Worm (Caenorhabditis elegans): Measurements from ENCODE around the gene cdc-48.2.

The cdc-48.2 gene

DNA sequence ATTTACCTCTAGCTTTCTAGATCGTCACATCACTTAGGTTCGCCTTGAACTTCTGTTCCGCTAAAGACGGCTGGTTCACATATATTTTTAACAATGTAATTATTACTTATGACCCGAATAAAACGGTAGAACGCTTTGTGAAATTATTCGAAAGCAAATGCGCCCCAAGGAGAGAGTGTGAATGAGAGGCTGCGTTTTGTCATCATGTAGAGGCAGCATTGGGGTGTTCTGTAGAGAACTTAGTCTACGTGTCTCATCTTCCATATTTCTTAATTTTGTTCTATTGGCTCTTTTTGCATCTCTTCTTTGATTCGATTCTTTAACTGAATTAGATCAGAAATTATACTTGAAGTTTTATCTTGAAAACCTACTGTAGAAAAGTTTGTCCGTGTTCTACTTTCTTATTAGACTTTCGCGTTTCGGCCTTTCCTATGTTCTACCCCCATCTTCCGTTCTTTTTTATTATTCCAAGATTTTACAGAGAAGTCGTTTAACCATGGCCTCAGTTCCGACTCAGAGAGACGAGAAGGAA is at the start of gene cdc-48.2:
cdc-48.2 (plus strand) TSS at position 482 of the 532 bp plus-strand sequence.
- TF ChIP-seq daf-12 (tag; optimal IDR thresholded peaks at IDR 0.05) (no peak), skn-1 (tag; optimal IDR thresholded peaks at IDR 0.05) (peak; percentile 90), nhr-77 (tag; optimal IDR thresholded peaks at IDR 0.05) (no peak), nfya-1 (tag; optimal IDR thresholded peaks at IDR 0.05; ENCODE audit: insufficient read depth) (peak; percentile 27), ceh-82 (tag; optimal IDR thresholded peaks at IDR 0.05) (no peak), pha-4 (tag; optimal IDR thresholded peaks at IDR 0.05) (peak; percentile 2), ZK546.5 (tag; optimal IDR thresholded peaks at IDR 0.05) (no peak), mdl-1 (tag; optimal IDR thresholded peaks at IDR 0.05) (no peak), lin-15B (tag; optimal IDR thresholded peaks at IDR 0.05) (peak; percentile 34)

DNA sequence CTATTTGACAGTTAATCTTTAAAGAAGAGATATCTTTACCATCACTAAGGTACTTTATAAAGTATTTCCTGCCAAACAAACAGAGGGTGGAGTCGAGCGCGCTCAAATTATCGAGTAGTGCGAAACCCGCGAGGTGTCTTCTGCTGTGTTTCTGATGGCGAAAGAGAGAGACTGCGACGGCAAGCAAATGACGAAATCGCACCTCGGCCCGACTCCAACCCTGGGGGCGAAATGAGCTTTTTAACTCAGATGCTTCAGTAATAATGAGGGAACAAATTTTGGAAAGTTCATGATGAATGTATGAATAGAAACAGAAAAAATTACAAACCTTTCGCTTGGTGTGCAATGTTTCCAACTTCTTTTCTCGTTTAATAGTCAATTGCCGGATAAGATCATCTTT is 46.8 kb upstream of the cdc-48.2 start:
- TF ChIP-seq ztf-4 (tag; optimal IDR thresholded peaks at IDR 0.05) (no peak), lin-39 (tag; optimal IDR thresholded peaks at IDR 0.05) (peak; percentile 76), nhr-23 (tag; optimal IDR thresholded peaks at IDR 0.05) (peak; percentile 41), ama-1 (optimal IDR thresholded peaks at IDR 0.05) (peak; percentile 88), lin-15B (tag; optimal IDR thresholded peaks at IDR 0.05) (peak; percentile 54), pqm-1 (tag; optimal IDR thresholded peaks at IDR 0.05) (peak; percentile 65), sea-2 (GFP tag; optimal IDR thresholded peaks at IDR 0.05) (no peak), egl-27 (tag; optimal IDR thresholded peaks at IDR 0.05) (no peak), snpc-4 (tag; optimal IDR thresholded peaks at IDR 0.05) (peak; percentile 98), skn-1 (tag; optimal IDR thresholded peaks at IDR 0.05) (peak; percentile 0), mml-1 (tag; optimal IDR thresholded peaks at IDR 0.05) (no peak), nhr-25 (tag; optimal IDR thresholded peaks at IDR 0.05) (peak; percentile 71), lsy-12 (tag; optimal IDR thresholded peaks at IDR 0.05) (peak; percentile 31), nhr-43 (tag; optimal IDR thresholded peaks at IDR 0.05; ENCODE audit: poor library complexity, severe bottlenecking) (peak; percentile 67), elt-2 (tag; optimal IDR thresholded peaks at IDR 0.05) (peak; percentile 53), elt-3 (tag; optimal IDR thresholded peaks at IDR 0.05) (peak in 1 of 3 experiments; percentile 43), unc-39 (tag; optimal IDR thresholded peaks at IDR 0.05) (no peak), ceh-82 (tag; optimal IDR thresholded peaks at IDR 0.05) (no peak), nfya-1 (tag; optimal IDR thresholded peaks at IDR 0.05; ENCODE audit: insufficient read depth) (peak; percentile 69), tbx-2 (tag; optimal IDR thresholded peaks at IDR 0.05) (no peak), R02D3.7 (tag; optimal IDR thresholded peaks at IDR 0.05) (peak; percentile 4), ceh-28 (tag; optimal IDR thresholded peaks at IDR 0.05) (no peak), unc-62 (GFP tag; optimal IDR thresholded peaks at IDR 0.05) (no peak), jun-1 (tag; optimal IDR thresholded peaks at IDR 0.05) (peak; percentile 9)

DNA sequence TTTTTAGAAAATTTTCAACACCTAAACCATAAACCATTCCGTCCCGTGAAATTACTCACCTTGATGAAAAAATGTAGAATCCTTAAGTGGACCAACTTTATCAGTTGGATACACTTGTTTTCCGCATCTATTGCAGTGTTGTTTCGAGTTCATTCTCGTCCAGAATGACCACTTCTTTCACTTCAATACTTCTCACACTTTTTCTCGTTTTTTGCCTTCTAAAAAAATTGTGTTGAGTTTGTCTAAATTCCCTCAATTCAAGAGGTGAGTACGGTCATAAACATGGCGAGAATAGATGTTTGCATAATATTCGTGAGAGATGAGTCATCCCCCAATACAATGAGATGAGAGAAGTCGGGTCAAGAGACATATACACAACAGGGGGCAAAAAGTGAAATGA is 45.8 kb upstream of the cdc-48.2 start, which contains the start of gene ltd-1:
ltd-1 (minus strand) TSS at position 218 of the 400 bp plus-strand sequence.
- TF ChIP-seq elt-1 (tag; optimal IDR thresholded peaks at IDR 0.05): no peak
- TF ChIP-seq nhr-11 (tag; optimal IDR thresholded peaks at IDR 0.05): no peak
- no peak for TF ChIP-seq elt-3 (tag; optimal IDR thresholded peaks at IDR 0.05)
- TF ChIP-seq ceh-9 (tag; optimal IDR thresholded peaks at IDR 0.05): no peak

DNA sequence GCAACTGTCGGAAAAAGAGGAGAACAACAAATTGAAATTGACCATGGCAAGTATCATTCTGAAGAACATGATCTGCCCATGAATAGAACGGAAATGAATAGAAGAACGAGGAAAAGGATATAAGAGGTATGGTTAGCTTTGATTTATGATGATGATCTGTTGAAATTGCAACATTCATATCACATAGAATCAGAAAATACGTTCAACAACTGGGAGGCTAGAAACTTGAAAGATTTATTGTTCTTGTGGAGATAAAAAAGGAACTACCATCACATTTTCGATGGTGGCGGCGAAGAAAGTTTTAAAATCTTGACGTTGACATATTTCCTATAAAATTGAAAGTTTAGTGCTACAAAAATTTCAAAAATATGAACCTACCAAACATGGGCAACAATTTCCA is 45.0 kb upstream of the cdc-48.2 start:
- TF ChIP-seq ceh-9 (tag; optimal IDR thresholded peaks at IDR 0.05) (no peak), ztf-11 (tag; optimal IDR thresholded peaks at IDR 0.05) (no peak), egl-27 (tag; optimal IDR thresholded peaks at IDR 0.05) (no peak), skn-1 (tag; optimal IDR thresholded peaks at IDR 0.05) (no peak), ceh-28 (tag; optimal IDR thresholded peaks at IDR 0.05) (no peak), ceh-16 (tag; optimal IDR thresholded peaks at IDR 0.05) (no peak), unc-62 (GFP tag; optimal IDR thresholded peaks at IDR 0.05) (no peak), fkh-2 (tag; optimal IDR thresholded peaks at IDR 0.05) (no peak), lin-15B (tag; optimal IDR thresholded peaks at IDR 0.05) (no peak), pqm-1 (tag; optimal IDR thresholded peaks at IDR 0.05) (no peak), fos-1 (tag; optimal IDR thresholded peaks at IDR 0.05) (no peak), zag-1 (tag; optimal IDR thresholded peaks at IDR 0.05) (no peak), nhr-76 (tag; optimal IDR thresholded peaks at IDR 0.05) (no peak), nhr-43 (tag; optimal IDR thresholded peaks at IDR 0.05; ENCODE audit: poor library complexity, severe bottlenecking) (no peak), elt-3 (tag; optimal IDR thresholded peaks at IDR 0.05) (no peak)
